Fruit fly (Drosophila melanogaster): ENCODE measurements around the gene dgt4.

Gene dgt4

DNA sequence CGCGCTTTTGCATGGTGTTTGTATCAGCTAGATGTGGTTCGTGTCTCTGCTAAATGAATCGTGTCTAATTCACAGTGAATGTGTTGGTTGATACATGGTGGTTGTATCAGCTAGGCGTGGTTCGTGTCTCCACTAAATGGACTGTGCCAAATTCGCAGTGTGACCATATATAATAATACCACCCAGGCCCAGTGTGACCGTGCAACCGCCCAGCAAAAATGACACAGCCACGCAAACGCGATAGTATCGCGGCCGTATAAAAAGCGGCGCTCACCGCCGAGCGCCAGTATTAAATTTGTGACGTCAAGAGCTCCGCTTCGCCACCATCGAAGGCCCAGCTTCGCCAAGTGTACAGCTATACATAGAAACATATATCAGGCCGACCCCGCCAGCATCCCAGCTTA lies 7.7 kb upstream of the dgt4 start, which contains the start of gene cib (continued):
- TF ChIP-seq Bdp1 (GFP tag; optimal IDR thresholded peaks at IDR 0.05) (no peak), Sry-β (GFP tag; optimal IDR thresholded peaks at IDR 0.05) (no peak), Doc3 (GFP tag; IDR thresholded peaks at IDR 0.05; ENCODE audit: partially characterized antibody) (peak; percentile 65; the same call in 2 of the 3 replicates), Deaf1 (tag; optimal IDR thresholded peaks at IDR 0.05) (peak; percentile 37), sqz (GFP tag; optimal IDR thresholded peaks at IDR 0.05) (no peak), tio (GFP tag; optimal IDR thresholded peaks at IDR 0.05) (no peak), ap (GFP tag; IDR thresholded peaks at IDR 0.05) (no peak), CG14667 (GFP tag; IDR thresholded peaks at IDR 0.05) (no peak), Blimp-1 (GFP tag; optimal IDR thresholded peaks at IDR 0.05) (no peak), tll (GFP tag; optimal IDR thresholded peaks at IDR 0.05) (no peak), Nf-YA (GFP tag; IDR thresholded peaks at IDR 0.05) (no peak), CG30403 (GFP tag; optimal IDR thresholded peaks at IDR 0.05) (no peak), CG1792 (GFP tag; optimal IDR thresholded peaks at IDR 0.05) (peak; percentile 5), CG10979 (tag; optimal IDR thresholded peaks at IDR 0.05) (peak; percentile 26), CG16815 (GFP tag; optimal IDR thresholded peaks at IDR 0.05) (no peak), CG2129 (GFP tag; IDR thresholded peaks at IDR 0.05; ENCODE audit: partially characterized antibody) (peak; percentile 60), CG4820 (GFP tag; optimal IDR thresholded peaks at IDR 0.05) (no peak), CG14050 (GFP tag; IDR thresholded peaks at IDR 0.05) (no peak), abd-A (tag; optimal IDR thresholded peaks at IDR 0.05) (no peak), nerfin-2 (GFP tag; IDR thresholded peaks at IDR 0.05; ENCODE audit: partially characterized antibody) (peak; percentile 64), CG1647 (GFP tag; optimal IDR thresholded peaks at IDR 0.05) (no peak), exex (tag; optimal IDR thresholded peaks at IDR 0.05) (no peak), CG13894 (tag; optimal IDR thresholded peaks at IDR 0.05) (peak; percentile 57), NK7.1 (GFP tag; optimal IDR thresholded peaks at IDR 0.05) (no peak), CG15269 (tag; optimal IDR thresholded peaks at IDR 0.05) (peak; percentile 31), Hmx (GFP tag; optimal IDR thresholded peaks at IDR 0.05) (no peak), lola (GFP tag; optimal IDR thresholded peaks at IDR 0.05) (no peak), CG9817 (tag; optimal IDR thresholded peaks at IDR 0.05) (no peak), CG4424 (GFP tag; optimal IDR thresholded peaks at IDR 0.05) (no peak), onecut (GFP tag; IDR thresholded peaks at IDR 0.05) (no peak), Hmr (GFP tag; optimal IDR thresholded peaks at IDR 0.05) (peak; percentile 87), H2.0 (GFP tag; IDR thresholded peaks at IDR 0.05) (no peak), CG1832 (GFP tag; optimal IDR thresholded peaks at IDR 0.05) (no peak), slp2 (GFP tag; optimal IDR thresholded peaks at IDR 0.05) (no peak), esg (GFP tag; conservative IDR thresholded peaks at IDR 0.05) (no peak), ci (GFP tag; IDR thresholded peaks at IDR 0.05) (peak; percentile 75; the same call in 2 of the 3 replicates), vvl (GFP tag; IDR thresholded peaks at IDR 0.05) (peak; percentile 42), fd64A (GFP tag; optimal IDR thresholded peaks at IDR 0.05) (no peak), CG34376 (GFP tag; optimal IDR thresholded peaks at IDR 0.05) (peak; percentile 60), Ravus (GFP tag; IDR thresholded peaks at IDR 0.05) (no peak), CG14014 (GFP tag; IDR thresholded peaks at IDR 0.05) (peak; percentile 28; the same call in 1 of the 2 replicates), Hr51 (GFP tag; optimal IDR thresholded peaks at IDR 0.05) (peak; percentile 12), bcd (GFP tag; optimal IDR thresholded peaks at IDR 0.05) (peak; percentile 8), chm (GFP tag; IDR thresholded peaks at IDR 0.05) (peak; percentile 56; the same call in 1 of the 2 replicates), CG10209 (GFP tag; optimal IDR thresholded peaks at IDR 0.05) (peak; percentile 17), shn (GFP tag; optimal IDR thresholded peaks at IDR 0.05) (no peak), zen (tag; optimal IDR thresholded peaks at IDR 0.05) (no peak), CG5953 (GFP tag; IDR thresholded peaks at IDR 0.05) (no peak), CG4617 (GFP tag; optimal IDR thresholded peaks at IDR 0.05; ENCODE audit: borderline replicate concordance) (no peak), CG11696 (GFP tag; IDR thresholded peaks at IDR 0.05) (peak; percentile 17)

Measured in whole organism, embryonic.